Worm (Caenorhabditis elegans): ENCODE data around the gene B0303.11.

ce11 chrIII:8656055-8656454 is 54.2 kb downstream of the B0303.11 start:
- no peak for TF ChIP-seq ref-1 (GFP tag; conservative IDR thresholded peaks at IDR 0.05)
- no peak for TF ChIP-seq ztf-23 (GFP tag; IDR thresholded peaks at IDR 0.05)
- TF ChIP-seq cog-1 (tag; optimal IDR thresholded peaks at IDR 0.05) = no peak
- no peak for TF ChIP-seq flt-1 (GFP tag; IDR thresholded peaks at IDR 0.05)
- TF ChIP-seq med-1 (GFP tag; optimal IDR thresholded peaks at IDR 0.05; ENCODE audit: insufficient read depth) = no peak
